Worm (Caenorhabditis elegans): ENCODE results near the gene ztf-29.

DNA sequence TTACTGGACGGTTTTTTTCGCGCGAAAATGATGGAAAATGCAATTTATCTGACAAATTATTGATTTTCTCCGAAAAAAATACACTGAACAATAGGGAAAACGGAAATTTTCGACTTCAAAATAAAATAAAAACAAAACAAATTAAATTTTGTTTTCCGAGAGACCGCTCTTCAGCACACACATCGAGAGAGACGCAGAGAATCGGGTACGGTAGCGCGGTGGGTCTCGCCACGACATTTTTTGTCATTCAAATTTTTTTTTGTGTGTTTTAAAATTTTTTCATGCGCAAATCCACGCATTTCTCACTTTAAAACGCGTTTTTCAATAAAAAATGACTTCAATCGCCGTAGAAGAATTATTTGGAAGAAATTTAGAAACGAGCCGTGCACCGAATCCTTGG, 36.9 kb upstream of the ztf-29 start:
- TF ChIP-seq zag-1 (tag; optimal IDR thresholded peaks at IDR 0.05) = no peak
- TF ChIP-seq R02D3.7 (tag; optimal IDR thresholded peaks at IDR 0.05) = no peak
- no peak for TF ChIP-seq F13H6.1 (tag; optimal IDR thresholded peaks at IDR 0.05)
- no peak for TF ChIP-seq ama-1 (optimal IDR thresholded peaks at IDR 0.05)
- no peak for TF ChIP-seq nhr-23 (tag; optimal IDR thresholded peaks at IDR 0.05)

Data from whole organism, L2 larva.